Worm (Caenorhabditis elegans): ENCODE results near the gene pll-1.
A peak's percentile ranks its signal among the peaks of the same experiment; 100 is the strongest.

Gene pll-1

DNA sequence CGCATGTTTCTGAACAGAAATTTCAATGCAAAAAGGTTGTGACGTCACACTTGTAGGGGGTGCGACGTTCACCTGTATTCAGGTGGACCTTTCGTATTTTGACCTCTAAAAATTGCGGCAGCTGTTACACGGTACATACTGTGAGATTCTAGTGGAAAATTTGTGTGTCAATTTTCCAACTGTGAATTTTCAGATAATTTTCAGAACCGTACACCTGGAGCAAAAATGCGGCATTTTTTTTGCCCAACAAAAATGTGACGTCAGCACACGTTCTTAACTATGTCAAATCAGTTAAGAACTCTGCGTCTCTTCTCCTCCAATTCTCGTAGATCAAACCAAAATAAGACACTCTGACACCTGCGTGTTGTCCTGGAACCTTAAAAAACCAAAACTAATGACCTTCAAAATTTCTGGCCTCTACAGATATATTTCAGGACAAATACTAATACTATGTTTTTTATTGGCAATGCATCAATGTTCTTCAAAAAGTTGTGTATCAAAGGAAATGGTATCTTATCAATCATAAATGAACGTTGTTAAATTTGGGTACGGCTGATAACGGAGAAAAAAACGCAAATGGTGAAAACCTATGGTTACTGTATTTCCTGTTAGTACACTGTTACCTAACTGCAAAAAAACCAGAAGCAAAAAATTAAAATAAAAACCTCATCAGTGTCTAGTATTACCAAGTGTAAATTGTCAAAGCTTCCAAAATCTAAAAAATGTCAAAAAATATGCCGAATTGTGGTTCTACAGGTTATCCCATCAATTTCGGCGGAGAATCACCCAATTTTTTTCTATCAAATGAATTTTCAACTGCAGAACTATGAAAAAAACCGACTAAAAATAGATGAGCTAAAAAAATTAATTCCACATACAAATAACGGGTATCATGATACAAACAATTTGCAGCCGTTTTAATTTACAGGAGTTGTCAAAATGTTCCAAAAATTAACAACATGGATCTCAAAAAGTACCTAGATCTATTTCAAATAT is 8.5 kb upstream of the pll-1 start (continued):
- TF ChIP-seq hif-1 (tag; optimal IDR thresholded peaks at IDR 0.05): no peak

ce11 chrIII:358106-358505 is 7.6 kb upstream of the pll-1 start:
- no peak for TF ChIP-seq Y105C5A.15 (GFP tag; IDR thresholded peaks at IDR 0.05)
- TF ChIP-seq lsy-2 (tag; optimal IDR thresholded peaks at IDR 0.05): no peak

DNA sequence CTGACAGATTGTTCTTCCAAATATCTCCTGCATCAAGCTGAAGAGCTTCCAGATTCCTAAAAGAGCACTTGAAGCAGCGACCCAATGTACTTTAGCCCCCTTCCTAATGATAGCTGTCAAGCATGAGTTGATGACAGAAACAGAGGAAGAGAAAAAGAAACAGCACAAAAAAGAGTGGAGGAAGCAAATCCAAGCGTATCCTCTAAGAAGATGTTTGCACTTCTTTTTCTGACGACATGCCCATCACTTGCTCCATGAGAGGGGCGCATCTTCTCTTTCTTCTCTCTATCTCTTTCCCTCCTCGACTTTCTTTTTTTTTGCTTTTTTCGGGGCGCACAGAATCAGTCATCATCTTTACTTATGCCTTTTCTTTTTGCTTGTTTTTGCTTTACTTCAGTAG is 5.4 kb upstream of the pll-1 start:
- TF ChIP-seq unc-62 (GFP tag; optimal IDR thresholded peaks at IDR 0.05 in 1 of 2) (peak in 1 of 2 experiments; percentile 77), unc-62 (tag; optimal IDR thresholded peaks at IDR 0.05) (no peak), mep-1 (tag; optimal IDR thresholded peaks at IDR 0.05) (no peak), ctbp-1 (GFP tag; IDR thresholded peaks at IDR 0.05) (0 out of 2 replicates have a peak, but pooled peaks have one; percentile 37), aha-1 (tag) (peak; percentile 32), ceh-62 (tag; optimal IDR thresholded peaks at IDR 0.05) (no peak)

DNA sequence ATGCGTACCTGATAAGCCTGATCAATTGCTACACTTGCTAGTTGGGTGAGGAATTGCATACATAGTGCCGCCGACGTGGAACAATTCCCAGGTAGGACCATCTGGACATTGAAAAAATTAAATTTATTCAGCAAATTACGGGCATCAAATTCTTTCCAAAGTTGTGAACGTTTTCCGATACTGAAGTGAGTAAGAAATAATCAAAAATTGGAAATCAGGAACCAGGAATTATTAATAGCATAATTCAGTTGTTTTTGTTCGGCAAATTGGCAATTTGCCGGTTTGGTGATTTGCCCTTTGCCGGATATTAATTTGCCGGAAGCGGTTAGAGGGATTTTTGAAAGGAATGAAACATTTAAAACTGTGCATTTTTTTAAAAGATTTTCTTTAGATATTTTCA is 15.4 kb downstream of the pll-1 start, which contains the start of gene gsto-3:
Gene gsto-3 (minus strand): TSS at position 101 of the 400 bp plus-strand sequence.
- no peak for TF ChIP-seq lin-38 (GFP tag; IDR thresholded peaks at IDR 0.05)
- TF ChIP-seq hlh-11 (tag; optimal IDR thresholded peaks at IDR 0.05): no peak
- no peak for TF ChIP-seq dpl-1 (GFP tag; optimal IDR thresholded peaks at IDR 0.05)
- TF ChIP-seq spr-3 (GFP tag; optimal IDR thresholded peaks at IDR 0.05): no peak
- no peak for TF ChIP-seq daf-8 (GFP tag; IDR thresholded peaks at IDR 0.05)
- no peak for TF ChIP-seq lim-7 (GFP tag; IDR thresholded peaks at IDR 0.05)
- TF ChIP-seq lin-1 (GFP tag; IDR thresholded peaks at IDR 0.05): no peak
- no peak for TF ChIP-seq Y5F2A.4 (GFP tag; optimal IDR thresholded peaks at IDR 0.05)
- TF ChIP-seq zfp-3 (GFP tag; conservative IDR thresholded peaks at IDR 0.05): no peak
- TF ChIP-seq mxl-3 (GFP tag; optimal IDR thresholded peaks at IDR 0.05): no peak
- TF ChIP-seq unc-62 (GFP tag; optimal IDR thresholded peaks at IDR 0.05 in 1 of 2): no peak
- no peak for TF ChIP-seq unc-62 (tag; optimal IDR thresholded peaks at IDR 0.05)
- no peak for TF ChIP-seq pqm-1 (tag; optimal IDR thresholded peaks at IDR 0.05)
- TF ChIP-seq nhr-77 (tag; optimal IDR thresholded peaks at IDR 0.05): no peak

ce11 chrIII:382470-382869 is 16.7 kb downstream of the pll-1 start, which contains the start of gene K10F12.7:
Gene K10F12.7, minus strand, starts transcription at chrIII:382570.
- TF ChIP-seq ces-1 (GFP tag; optimal IDR thresholded peaks at IDR 0.05) (no peak), tra-1 (GFP tag; IDR thresholded peaks at IDR 0.05) (no peak), cey-2 (tag; optimal IDR thresholded peaks at IDR 0.05; ENCODE audit: borderline replicate concordance, insufficient read depth) (no peak), ceh-20 (GFP tag; IDR thresholded peaks at IDR 0.05) (no peak), lsy-2 (tag; optimal IDR thresholded peaks at IDR 0.05) (no peak), Y5F2A.4 (GFP tag; optimal IDR thresholded peaks at IDR 0.05) (no peak), nhr-76 (tag; optimal IDR thresholded peaks at IDR 0.05) (no peak), F37D6.2 (tag; optimal IDR thresholded peaks at IDR 0.05) (no peak)

DNA sequence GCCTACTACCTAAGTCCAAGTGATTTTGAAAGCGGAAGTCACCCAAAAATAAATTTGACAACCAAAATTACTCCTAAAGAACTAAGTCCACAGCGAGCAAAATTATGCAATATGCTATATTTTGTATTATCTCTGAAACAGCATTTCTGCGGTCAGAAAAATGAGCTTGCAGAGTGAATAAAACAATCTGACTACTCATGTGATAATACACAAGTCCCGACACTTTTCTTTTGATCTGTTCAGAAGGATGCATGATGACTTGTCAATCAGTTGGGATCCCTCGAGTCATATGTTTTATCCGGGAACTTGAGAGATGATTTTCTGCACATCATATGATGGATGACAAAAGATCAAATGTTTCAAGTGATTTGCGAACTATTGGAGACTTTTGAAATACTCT is 19.3 kb downstream of the pll-1 start:
- TF ChIP-seq pqm-1 (tag; optimal IDR thresholded peaks at IDR 0.05) (no peak), hlh-30 (tag; optimal IDR thresholded peaks at IDR 0.05; ENCODE audit: insufficient read depth) (peak; percentile 20), D1046.2 (GFP tag; IDR thresholded peaks at IDR 0.05) (no peak), unc-62 (GFP tag; optimal IDR thresholded peaks at IDR 0.05 in 1 of 2) (peak in 1 of 2 experiments; percentile 96), unc-62 (tag; optimal IDR thresholded peaks at IDR 0.05) (no peak), zip-2 (tag; optimal IDR thresholded peaks at IDR 0.05) (no peak), spr-3 (GFP tag; optimal IDR thresholded peaks at IDR 0.05) (no peak)
